Worm (Caenorhabditis elegans) whole organism, L4/young adult: ENCODE measurements around the gene C09F12.3.

ENCODE experiments used
- W03F9.2 ChIP-seq: fragments of 150-350 bp; optimal IDR thresholded peaks from 2 replicates; lab custom pipeline; 2014; ENCODE audit warnings: missing biosample characterization, missing genetic modification characterization
- dao-5 ChIP-seq: sonication (generic microtip); optimal IDR thresholded peaks from 2 replicates; lab custom pipeline; 2016; ENCODE audit warnings: missing genotype, missing genetic modification characterization, moderate library complexity, missing compliant biosample characterization
- him-1 ChIP-seq: sonication (generic microtip); optimal IDR thresholded peaks from 2 replicates; lab custom pipeline; 2016; ENCODE audit warnings: missing genotype, missing genetic modification reagents, missing genetic modification characterization, missing compliant biosample characterization

The C09F12.3 gene

ce11 chrX:11042777-11043176 is at the start of gene C09F12.3:
Gene C09F12.3 (minus strand): TSS chrX:11042877.
- TF ChIP-seq W03F9.2 (tag; lab: Kevin White, UChicago) (no peak), him-1 (tag; lab: Kevin White, UChicago) (no peak), dao-5 (tag; lab: Kevin White, UChicago) (no peak)

ce11 chrX:11088952-11089351 is 46.3 kb upstream of the C09F12.3 start, which contains the start of gene W04G3.11:
Gene W04G3.11 (plus strand): TSS chrX:11089195.
- no peak for TF ChIP-seq him-1 (tag; lab: Kevin White, UChicago)
- no peak for TF ChIP-seq dao-5 (tag; lab: Kevin White, UChicago)
- TF ChIP-seq W03F9.2 (tag; lab: Kevin White, UChicago) = no peak

ce11 chrX:11085162-11085561 is 42.5 kb upstream of the C09F12.3 start, which contains the start of gene W04G3.7:
Gene W04G3.7 (minus strand): TSS chrX:11085262.
- TF ChIP-seq W03F9.2 (tag; lab: Kevin White, UChicago) (no peak), dao-5 (tag; lab: Kevin White, UChicago) (no peak), him-1 (tag; lab: Kevin White, UChicago) (no peak)

ce11 chrX:11080170-11080728 is 37.6 kb upstream of the C09F12.3 start, which contains the start of gene sulp-7:
Gene sulp-7 (plus strand): TSS chrX:11080678.
- TF ChIP-seq W03F9.2 (tag; lab: Kevin White, UChicago) = no peak

- no peak for TF ChIP-seq him-1 (tag; lab: Kevin White, UChicago)
- TF ChIP-seq dao-5 (tag; lab: Kevin White, UChicago) = no peak
- TF ChIP-seq W03F9.2 (tag; lab: Kevin White, UChicago) = no peak
Observed at ce11 chrX:11079667-11080066, 37.0 kb upstream of the C09F12.3 start, which contains the start of gene W04G3.13. Gene W04G3.13 (minus strand): TSS chrX:11079767.

- TF ChIP-seq W03F9.2 (tag; lab: Kevin White, UChicago) = no peak
- TF ChIP-seq him-1 (tag; lab: Kevin White, UChicago) = no peak
- no peak for TF ChIP-seq dao-5 (tag; lab: Kevin White, UChicago)
Observed at ce11 chrX:11078150-11078549, 35.5 kb upstream of the C09F12.3 start, which contains the start of gene W04G3.10. Gene W04G3.10 (minus strand): TSS chrX:11078250.

ce11 chrX:11076491-11076890 is 33.8 kb upstream of the C09F12.3 start, which contains the start of gene W04G3.12:
Gene W04G3.12 (minus strand): TSS chrX:11076801.
- no peak for TF ChIP-seq him-1 (tag; lab: Kevin White, UChicago)
- no peak for TF ChIP-seq W03F9.2 (tag; lab: Kevin White, UChicago)
- TF ChIP-seq dao-5 (tag; lab: Kevin White, UChicago) = no peak

ce11 chrX:11073358-11073757 is 30.7 kb upstream of the C09F12.3 start, which contains the start of gene W04G3.5:
Gene W04G3.5 (plus strand): TSS chrX:11073658.
- no peak for TF ChIP-seq him-1 (tag; lab: Kevin White, UChicago)
- no peak for TF ChIP-seq W03F9.2 (tag; lab: Kevin White, UChicago)
- no peak for TF ChIP-seq dao-5 (tag; lab: Kevin White, UChicago)

ce11 chrX:11072701-11073100 is 30.0 kb upstream of the C09F12.3 start:
- TF ChIP-seq W03F9.2 (tag; lab: Kevin White, UChicago) = no peak
- TF ChIP-seq him-1 (tag; lab: Kevin White, UChicago) = no peak
- TF ChIP-seq dao-5 (tag; lab: Kevin White, UChicago) = no peak

- TF ChIP-seq dao-5 (tag; lab: Kevin White, UChicago) (no peak), him-1 (tag; lab: Kevin White, UChicago) (no peak), W03F9.2 (tag; lab: Kevin White, UChicago) (no peak)
Observed at ce11 chrX:11068334-11068733, 25.7 kb upstream of the C09F12.3 start, which contains the start of gene apt-9. Gene apt-9 (plus strand): TSS chrX:11068527.

ce11 chrX:11067256-11067655 is 24.6 kb upstream of the C09F12.3 start:
- no peak for TF ChIP-seq W03F9.2 (tag; lab: Kevin White, UChicago)

- TF ChIP-seq dao-5 (tag; lab: Kevin White, UChicago) (no peak), W03F9.2 (tag; lab: Kevin White, UChicago) (no peak), him-1 (tag; lab: Kevin White, UChicago) (no peak)
Observed at ce11 chrX:11064799-11065198, 22.1 kb upstream of the C09F12.3 start, which contains the start of gene lpr-4. Gene lpr-4 (plus strand): TSS chrX:11065126.

- TF ChIP-seq dao-5 (tag; lab: Kevin White, UChicago) (no peak), W03F9.2 (tag; lab: Kevin White, UChicago) (no peak), him-1 (tag; lab: Kevin White, UChicago) (no peak)
Observed at ce11 chrX:11061904-11062303, 19.2 kb upstream of the C09F12.3 start, which contains the start of gene lpr-5. Gene lpr-5 (plus strand): TSS chrX:11062123.

ce11 chrX:11060940-11061339 is 18.3 kb upstream of the C09F12.3 start:
- TF ChIP-seq W03F9.2 (tag; lab: Kevin White, UChicago) = no peak
- TF ChIP-seq him-1 (tag; lab: Kevin White, UChicago) = no peak
- TF ChIP-seq dao-5 (tag; lab: Kevin White, UChicago) = no peak
